Worm (Caenorhabditis elegans): ENCODE results near the gene T10B5.3.

- peak; percentile 85 for TF ChIP-seq lsy-2 (tag; optimal IDR thresholded peaks at IDR 0.05)
- no peak for TF ChIP-seq elt-3 (tag; optimal IDR thresholded peaks at IDR 0.05)
- no peak for TF ChIP-seq ztf-11 (tag; optimal IDR thresholded peaks at IDR 0.05)
- no peak for TF ChIP-seq unc-39 (tag; optimal IDR thresholded peaks at IDR 0.05)
- TF ChIP-seq tbx-8 (GFP tag; optimal IDR thresholded peaks at IDR 0.05) = no peak
- no peak for TF ChIP-seq zip-8 (tag; optimal IDR thresholded peaks at IDR 0.05)
- no peak for TF ChIP-seq nhr-237 (tag; optimal IDR thresholded peaks at IDR 0.05)
- no peak for TF ChIP-seq hlh-1 (tag; optimal IDR thresholded peaks at IDR 0.05)
- TF ChIP-seq unc-62 (GFP tag; optimal IDR thresholded peaks at IDR 0.05) = no peak
- no peak for TF ChIP-seq mep-1 (tag; optimal IDR thresholded peaks at IDR 0.05)
These were observed 23.1 kb upstream of the T10B5.3 start, which contains the start of gene zig-11 for ce11 chrV:1892567-1893277.
